Worm (Caenorhabditis elegans) whole organism, L1 larva: ENCODE results near the gene C17E7.13.

Experiments
- C16A3.4 ChIP-seq: fragments of 150-350 bp; optimal IDR thresholded peaks from 2 replicates; lab custom pipeline; 2014; ENCODE audit warnings: missing biosample characterization, missing genetic modification characterization
- C34B4.2 ChIP-seq: sonication (generic microtip); optimal IDR thresholded peaks from 2 replicates; lab custom pipeline; 2017; ENCODE audit warnings: mild to moderate bottlenecking, missing genetic modification characterization, missing compliant biosample characterization
- aha-1 ChIP-seq: fragments of 150-350 bp; optimal IDR thresholded peaks from 2 replicates; lab custom pipeline; 2014; ENCODE audit warnings: missing biosample characterization, missing genetic modification characterization
- aly-2 ChIP-seq: fragments of 150-350 bp; optimal IDR thresholded peaks from 2 replicates; lab custom pipeline; 2014; ENCODE audit warnings: missing biosample characterization, missing genetic modification characterization
- ama-1 ChIP-seq: fragments of 150-350 bp; optimal IDR thresholded peaks from 2 replicates; lab custom pipeline; 2014
- ceh-82 ChIP-seq, 3 experiments: fragments of 150-350 bp in 1 of 3; sonication (generic microtip) in 2 of 3; optimal IDR thresholded peaks; 2 replicates each; lab custom pipeline; 2014 to 2017; ENCODE audit warnings: missing biosample characterization in 3 of 3, missing genetic modification characterization in 3 of 3
- ceh-88 ChIP-seq: fragments of 200-800 bp; sonication (Bioruptor generic); IDR thresholded peaks from 2 replicates; pipeline ENCODE4 v1.3.6; 2022; ENCODE audit warnings: missing genetic modification characterization, missing compliant biosample characterization
- ceh-90 ChIP-seq: sonication (generic microtip); optimal IDR thresholded peaks from 2 replicates; lab custom pipeline; 2016; ENCODE audit warnings: missing genetic modification characterization, missing compliant biosample characterization
- egl-13 ChIP-seq: sonication (generic microtip); optimal IDR thresholded peaks from 2 replicates; lab custom pipeline; 2016; ENCODE audit warnings: missing genotype, missing genetic modification reagents, missing genetic modification characterization, missing compliant biosample characterization
- egl-27 ChIP-seq, 2 experiments: fragments of 150-350 bp in 1 of 2; sonication (generic microtip); optimal IDR thresholded peaks; 3 replicates each; lab custom pipeline; 2017 to 2018; ENCODE audit warnings: missing biosample characterization in 2 of 2, missing genetic modification characterization in 2 of 2, missing genetic modification reagents in 2 of 2
- ets-5 ChIP-seq: fragments of 200-800 bp; sonication (Bioruptor generic); IDR thresholded peaks from 2 replicates; pipeline ENCODE4 v1.3.6; 2022; ENCODE audit warnings: missing genetic modification characterization, missing compliant biosample characterization
- fkh-10 ChIP-seq: sonication (generic microtip); optimal IDR thresholded peaks from 2 replicates; lab custom pipeline; 2017; ENCODE audit warnings: missing biosample characterization, missing genetic modification reagents, missing genetic modification characterization
- fkh-4 ChIP-seq: sonication (generic microtip); optimal IDR thresholded peaks from 2 replicates; lab custom pipeline; 2016; ENCODE audit warnings: missing compliant biosample characterization, missing genetic modification characterization, borderline replicate concordance
- fos-1 ChIP-seq: fragments of 150-350 bp; optimal IDR thresholded peaks from 2 replicates; lab custom pipeline; 2014; ENCODE audit warnings: missing biosample characterization, missing genetic modification characterization
- irx-1 ChIP-seq: sonication (generic microtip); optimal IDR thresholded peaks from 2 replicates; lab custom pipeline; 2016; ENCODE audit warnings: missing genetic modification characterization, missing compliant biosample characterization
- lin-13 ChIP-seq: fragments of 150-350 bp; optimal IDR thresholded peaks from 2 replicates; lab custom pipeline; 2014; ENCODE audit warnings: missing biosample characterization, missing genetic modification reagents, missing genetic modification characterization
- lin-14 ChIP-seq: fragments of 200-800 bp; sonication (Bioruptor generic); optimal IDR thresholded peaks from 2 replicates; lab custom pipeline; 2018; ENCODE audit warnings: mild to moderate bottlenecking, missing genetic modification characterization, moderate library complexity, missing compliant biosample characterization
- lir-3 ChIP-seq: sonication (generic microtip); optimal IDR thresholded peaks from 2 replicates; lab custom pipeline; 2016; ENCODE audit warnings: mild to moderate bottlenecking, missing genetic modification characterization, moderate library complexity, missing compliant biosample characterization; ENCODE audit not compliant: poor library complexity
- lsy-2 ChIP-seq, 2 experiments: fragments of 150-350 bp; optimal IDR thresholded peaks; 2 replicates each; lab custom pipeline; 2014; ENCODE audit warnings: missing biosample characterization in 2 of 2, missing genetic modification characterization in 2 of 2
- mab-9 ChIP-seq: fragments of 200-800 bp; sonication (Bioruptor generic); IDR thresholded peaks from 2 replicates; pipeline ENCODE4 v1.3.6; 2022; ENCODE audit warnings: missing genetic modification reagents, missing genetic modification characterization, missing compliant biosample characterization
- mdl-1 ChIP-seq, 2 experiments: fragments of 150-350 bp; optimal IDR thresholded peaks; 2 replicates each; lab custom pipeline; 2014 to 2017; ENCODE audit warnings: missing biosample characterization in 2 of 2, missing genetic modification characterization in 2 of 2, inconsistent platforms in 1 of 2
- nhr-19 ChIP-seq: fragments of 200-800 bp; sonication (Bioruptor generic); conservative IDR thresholded peaks from 2 replicates; pipeline ENCODE4 v1.3.6; 2022; ENCODE audit warnings: missing genetic modification characterization, missing compliant biosample characterization
- nhr-20 ChIP-seq: sonication (generic microtip); optimal IDR thresholded peaks from 2 replicates; lab custom pipeline; 2016; ENCODE audit warnings: mild to moderate bottlenecking, missing genetic modification characterization, missing compliant biosample characterization
- nhr-47 ChIP-seq: sonication (generic microtip); optimal IDR thresholded peaks from 2 replicates; lab custom pipeline; 2016; ENCODE audit warnings: mild to moderate bottlenecking, missing genetic modification characterization, moderate library complexity, missing compliant biosample characterization
- nhr-71 ChIP-seq: sonication (generic microtip); optimal IDR thresholded peaks from 2 replicates; lab custom pipeline; 2016; ENCODE audit warnings: mild to moderate bottlenecking, missing genetic modification characterization, moderate library complexity, missing compliant biosample characterization
- nhr-77 ChIP-seq: fragments of 150-350 bp; optimal IDR thresholded peaks from 2 replicates; lab custom pipeline; 2014; ENCODE audit warnings: missing biosample characterization, missing genetic modification characterization
- snpc-4 ChIP-seq: fragments of 150-350 bp; optimal IDR thresholded peaks from 2 replicates; lab custom pipeline; 2014; ENCODE audit warnings: missing biosample characterization, missing genetic modification characterization
- sox-4 ChIP-seq: sonication (generic microtip); optimal IDR thresholded peaks from 2 replicates; lab custom pipeline; 2016; ENCODE audit warnings: missing genetic modification characterization, missing compliant biosample characterization
- sptf-1 ChIP-seq: fragments of 150-350 bp; optimal IDR thresholded peaks from 2 replicates; lab custom pipeline; 2014; ENCODE audit warnings: missing biosample characterization, missing genetic modification characterization
- unc-130 ChIP-seq: fragments of 150-350 bp; optimal IDR thresholded peaks from 2 replicates; lab custom pipeline; 2017; ENCODE audit warnings: missing biosample characterization, missing genetic modification characterization, inconsistent platforms
- unc-62 ChIP-seq: fragments of 150-350 bp; optimal IDR thresholded peaks from 2 replicates; lab custom pipeline; 2014; ENCODE audit warnings: missing biosample characterization, missing genetic modification reagents, missing genetic modification characterization
- xbp-1 ChIP-seq: sonication (generic microtip); optimal IDR thresholded peaks from 2 replicates; lab custom pipeline; 2016; ENCODE audit warnings: missing genetic modification characterization, missing compliant biosample characterization

C17E7.13 gene

DNA sequence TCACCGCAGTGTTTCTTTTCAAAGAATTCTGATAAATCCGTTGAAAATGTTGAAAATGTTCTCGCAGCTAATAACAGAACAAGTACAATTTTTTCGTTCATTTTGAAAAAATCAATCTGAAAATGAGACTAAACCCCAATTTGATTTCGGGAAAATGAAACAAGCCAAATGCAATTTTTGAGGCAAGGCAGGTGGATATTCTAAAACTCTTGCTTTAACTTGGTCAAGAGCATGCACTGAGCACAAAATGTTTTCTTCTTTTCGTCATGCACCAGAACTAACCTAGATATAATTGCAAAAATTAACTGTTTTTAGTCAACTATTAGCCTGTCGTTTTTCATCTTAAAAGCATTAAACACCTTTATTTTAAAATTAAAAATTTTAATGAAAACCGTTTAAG is 11.0 kb upstream of the C17E7.13 start, which contains the start of gene irld-22:
Gene irld-22 (minus strand): TSS at position 101 of the 400 bp plus-strand sequence.
- TF ChIP-seq nhr-19 (GFP tag; lab: Robert Waterston, UW) = no peak
- TF ChIP-seq ama-1 = no peak
- TF ChIP-seq fkh-4 (tag; lab: Kevin White, UChicago) = no peak
- TF ChIP-seq aha-1 (tag; lab: Kevin White, UChicago) = no peak
- TF ChIP-seq unc-130 (tag; lab: Kevin White, UChicago) = no peak

DNA sequence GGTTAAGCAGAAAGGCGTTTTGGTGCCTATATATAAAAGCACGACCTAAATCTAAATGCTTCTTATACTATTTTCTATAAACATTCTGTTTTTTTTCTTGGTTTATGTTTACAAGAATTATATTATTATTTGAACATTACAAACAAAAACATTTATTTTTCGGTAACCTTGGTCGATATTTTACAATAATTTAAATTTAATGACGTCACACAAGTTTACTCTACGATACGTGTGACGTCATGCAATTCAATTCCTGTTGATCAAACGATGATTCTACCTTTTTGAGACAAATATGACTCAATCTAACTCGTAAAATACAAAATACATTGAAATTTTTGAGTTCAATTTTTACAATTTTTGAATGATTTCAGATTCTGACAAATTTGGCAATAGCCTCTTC is 6.9 kb upstream of the C17E7.13 start:
- TF ChIP-seq ets-5 (GFP tag; lab: Robert Waterston, UW) (no peak), nhr-71 (tag; lab: Kevin White, UChicago) (no peak)

DNA sequence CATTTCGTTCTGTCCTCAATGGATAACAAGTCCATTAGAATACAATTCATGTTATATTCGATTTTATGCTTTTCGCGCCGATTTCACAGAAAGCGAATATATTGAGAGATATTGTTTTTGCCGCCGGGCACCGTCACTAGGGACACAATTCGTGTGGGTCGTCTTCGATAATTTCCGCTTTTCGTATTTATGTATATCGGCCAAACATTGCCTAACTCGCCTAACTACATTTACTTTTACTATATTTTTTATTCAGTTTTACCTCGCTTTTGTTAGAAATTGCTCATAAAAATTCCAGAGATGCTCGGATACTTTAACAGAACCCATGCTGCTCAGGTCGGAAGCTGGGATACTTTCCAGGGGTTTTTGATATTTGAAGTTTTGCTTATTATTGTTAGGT is 5.6 kb upstream of the C17E7.13 start, which contains the start of gene sre-9:
Gene sre-9 (plus strand): TSS at position 301 of the 400 bp plus-strand sequence.
- TF ChIP-seq lin-13 (GFP tag; lab: Kevin White, UChicago) = no peak
- TF ChIP-seq egl-27 (tag; optimal IDR thresholded peaks at IDR 0.05; lab: Kevin White, UChicago) = no peak
- TF ChIP-seq sptf-1 (tag; lab: Kevin White, UChicago) = no peak
- no peak for TF ChIP-seq fkh-10
- TF ChIP-seq aly-2 (tag; lab: Kevin White, UChicago) = no peak
- no peak for TF ChIP-seq nhr-77 (tag; lab: Kevin White, UChicago)
- TF ChIP-seq C34B4.2 (tag; lab: Kevin White, UChicago) = no peak
- no peak for TF ChIP-seq nhr-20 (tag; lab: Kevin White, UChicago)
- no peak for TF ChIP-seq ceh-88
- no peak for TF ChIP-seq mdl-1 (tag; optimal IDR thresholded peaks at IDR 0.05; lab: Kevin White, UChicago)
- no peak for TF ChIP-seq fos-1 (tag; lab: Kevin White, UChicago)
- TF ChIP-seq C16A3.4 = no peak
- TF ChIP-seq mab-9 (GFP tag; lab: Robert Waterston, UW) = no peak
- TF ChIP-seq unc-62 (GFP tag; lab: Kevin White, UChicago) = no peak
- no peak for TF ChIP-seq ceh-82 (tag; optimal IDR thresholded peaks at IDR 0.05; lab: Kevin White, UChicago)

DNA sequence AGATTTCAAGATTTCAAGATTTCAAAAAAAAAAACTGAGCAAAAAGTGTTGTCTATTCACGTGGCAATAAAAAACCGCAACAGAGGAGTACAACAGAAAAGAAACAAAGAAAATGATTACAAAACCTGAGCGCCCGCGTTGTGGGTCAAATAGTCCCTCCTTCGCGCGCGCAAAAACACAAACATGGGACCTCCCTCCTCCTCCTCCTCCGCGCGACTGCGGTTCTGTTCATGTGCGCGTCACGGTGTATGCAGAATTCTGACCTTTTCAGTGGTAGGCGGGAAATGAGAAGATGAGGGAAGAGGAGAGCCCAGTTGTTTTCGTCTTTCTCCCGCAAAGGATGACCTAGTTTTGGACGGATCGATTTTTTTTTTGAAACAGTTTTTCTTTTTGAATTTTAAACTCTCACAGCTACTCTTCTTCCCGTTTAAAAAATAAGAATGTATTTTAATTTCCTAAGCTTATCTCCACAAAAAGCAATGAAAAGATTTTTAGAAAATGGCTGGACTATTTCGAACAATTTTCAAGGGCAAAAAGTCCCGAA is 3.3 kb upstream of the C17E7.13 start, which contains the start of gene C17E7.4:
Gene C17E7.4 (plus strand): TSS at position 494 of the 544 bp plus-strand sequence.
- TF ChIP-seq lin-14 (GFP tag; lab: Kevin White, UChicago) (no peak), nhr-71 (tag; lab: Kevin White, UChicago) (no peak), sox-4 (tag; lab: Kevin White, UChicago) (no peak), nhr-20 (tag; lab: Kevin White, UChicago) (no peak), ceh-90 (tag; lab: Kevin White, UChicago) (no peak), irx-1 (tag; lab: Kevin White, UChicago) (no peak), ceh-88 (no peak), lir-3 (tag; lab: Kevin White, UChicago) (no peak)

DNA sequence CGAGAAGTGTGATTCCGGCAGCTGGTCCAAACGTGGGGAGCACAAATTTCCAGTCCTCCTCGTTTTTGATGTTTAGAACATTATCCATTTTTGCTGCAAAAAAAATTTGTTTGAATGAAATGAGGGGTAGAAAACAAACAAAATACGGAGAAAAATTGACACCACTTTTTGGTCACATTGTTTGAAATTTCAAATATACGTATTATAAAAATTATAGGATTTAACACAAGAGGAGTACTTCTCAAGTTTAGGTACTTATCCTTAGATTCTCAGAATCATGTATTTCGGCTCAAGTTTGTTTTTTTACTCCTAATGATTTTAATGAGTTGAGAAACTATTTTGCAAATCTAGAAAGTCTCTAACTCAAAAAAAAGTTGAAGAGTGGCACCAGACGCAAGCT is 2.8 kb upstream of the C17E7.13 start, which contains the start of gene C17E7.12:
Gene C17E7.12 (minus strand): TSS at position 101 of the 400 bp plus-strand sequence.
- no peak for TF ChIP-seq C34B4.2 (tag; lab: Kevin White, UChicago)
- no peak for TF ChIP-seq fkh-4 (tag; lab: Kevin White, UChicago)
- no peak for TF ChIP-seq egl-13
- TF ChIP-seq snpc-4 (tag; lab: Kevin White, UChicago) = no peak
- no peak for TF ChIP-seq lsy-2 (tag; optimal IDR thresholded peaks at IDR 0.05; lab: Kevin White, UChicago)
- no peak for TF ChIP-seq nhr-47 (tag; lab: Kevin White, UChicago)
- TF ChIP-seq xbp-1 (tag; lab: Kevin White, UChicago) = no peak
